Fruit fly (Drosophila melanogaster) whole organism, embryonic: ENCODE measurements around the gene Mlp84B.

Experiments used
- B-H2 ChIP-seq: fragments of 200-800 bp; sonication (Bioruptor generic); optimal IDR thresholded peaks from 2 replicates; lab custom pipeline; 2018; ENCODE audit warnings: missing biosample characterization, mild to moderate bottlenecking, missing genetic modification characterization
- CG10431 ChIP-seq: fragments of 200-800 bp; sonication (Bioruptor generic); optimal IDR thresholded peaks from 3 replicates; lab custom pipeline; 2018; ENCODE audit warnings: missing biosample characterization, mild to moderate bottlenecking, missing genetic modification characterization
- CG10565 ChIP-seq: fragments of 200-800 bp; sonication (Bioruptor generic); optimal IDR thresholded peaks from 3 replicates; lab custom pipeline; 2016; ENCODE audit warnings: missing biosample characterization, mild to moderate bottlenecking, missing genetic modification characterization
- CG12219 ChIP-seq: fragments of 200-800 bp; sonication (Bioruptor generic); optimal IDR thresholded peaks from 3 replicates; lab custom pipeline; 2018; ENCODE audit warnings: missing biosample characterization, mild to moderate bottlenecking, missing genetic modification characterization
- CG12236 ChIP-seq: fragments of 200-800 bp; sonication (Bioruptor generic); optimal IDR thresholded peaks from 2 replicates; lab custom pipeline; 2016; ENCODE audit warnings: missing biosample characterization, missing genetic modification characterization
- CG1233 ChIP-seq: fragments of 200-800 bp; sonication (Bioruptor generic); optimal IDR thresholded peaks from 4 replicates; lab custom pipeline; 2018; ENCODE audit warnings: missing biosample characterization, mild to moderate bottlenecking, missing genetic modification characterization
- CG14050 ChIP-seq: fragments of 200-800 bp; sonication (Bioruptor generic); IDR thresholded peaks from 3 replicates; pipeline ENCODE4 v1.3.6; 2022; ENCODE audit warnings: missing biosample characterization, missing genetic modification characterization
- CG14965 ChIP-seq: fragments of 200-800 bp; sonication (Bioruptor generic); optimal IDR thresholded peaks from 2 replicates; lab custom pipeline; 2016; ENCODE audit warnings: missing biosample characterization, missing genetic modification characterization, borderline replicate concordance
- CG16779 ChIP-seq: fragments of 200-800 bp; sonication (Bioruptor generic); IDR thresholded peaks from 2 replicates; pipeline ENCODE4 v1.3.6; 2022; ENCODE audit warnings: missing biosample characterization, missing genetic modification characterization
- CG16815 ChIP-seq: fragments of 200-800 bp; sonication (Bioruptor generic); optimal IDR thresholded peaks from 3 replicates; lab custom pipeline; 2017; ENCODE audit warnings: missing biosample characterization, mild to moderate bottlenecking, missing genetic modification characterization
- CG3163 ChIP-seq: fragments of 200-800 bp; sonication (Bioruptor generic); optimal IDR thresholded peaks from 3 replicates; lab custom pipeline; 2016; ENCODE audit warnings: missing biosample characterization, missing genetic modification characterization
- CG4328 ChIP-seq: fragments of 200-800 bp; sonication (Bioruptor generic); optimal IDR thresholded peaks from 3 replicates; lab custom pipeline; 2017; ENCODE audit warnings: missing biosample characterization, missing genetic modification reagents, missing genetic modification characterization
- CG4617 ChIP-seq: fragments of 200-800 bp; sonication (Bioruptor generic); optimal IDR thresholded peaks from 3 replicates; lab custom pipeline; 2016; ENCODE audit warnings: missing biosample characterization, missing genetic modification characterization, borderline replicate concordance
- CG4820 ChIP-seq: fragments of 200-800 bp; sonication (Bioruptor generic); optimal IDR thresholded peaks from 3 replicates; lab custom pipeline; 2016; ENCODE audit warnings: missing biosample characterization, missing genetic modification characterization
- CG7786 ChIP-seq: fragments of 200-800 bp; sonication (Bioruptor generic); optimal IDR thresholded peaks from 2 replicates; lab custom pipeline; 2016; ENCODE audit warnings: missing biosample characterization, missing genetic modification characterization
- CG9727 ChIP-seq: fragments of 200-800 bp; sonication (Bioruptor generic); optimal IDR thresholded peaks from 3 replicates; lab custom pipeline; 2017; ENCODE audit warnings: missing biosample characterization, mild to moderate bottlenecking, missing genetic modification characterization
- CG9876 ChIP-seq: fragments of 200-800 bp; sonication (Bioruptor generic); optimal IDR thresholded peaks from 2 replicates; lab custom pipeline; 2016; ENCODE audit warnings: missing biosample characterization, missing genetic modification characterization
- Chrac-16 ChIP-seq: fragments of 200-800 bp; sonication (Bioruptor generic); optimal IDR thresholded peaks from 3 replicates; lab custom pipeline; 2016; ENCODE audit warnings: missing biosample characterization, missing genetic modification characterization
- Dad ChIP-seq: fragments of 200-800 bp; sonication (Bioruptor generic); optimal IDR thresholded peaks from 3 replicates; lab custom pipeline; 2016; ENCODE audit warnings: missing biosample characterization, missing genetic modification characterization
- Doc3 ChIP-seq: fragments of 200-800 bp; sonication (Bioruptor generic); IDR thresholded peaks from 3 replicates; pipeline ENCODE4 v1.3.6; 2022; ENCODE audit warnings: missing biosample characterization, missing genetic modification characterization; ENCODE audit not compliant: partially characterized antibody
- HLHmδ ChIP-seq: fragments of 200-800 bp; sonication (Bioruptor generic); optimal IDR thresholded peaks from 2 replicates; lab custom pipeline; 2018; ENCODE audit warnings: missing biosample characterization, mild to moderate bottlenecking, missing genetic modification characterization, moderate library complexity
- HmgZ ChIP-seq: fragments of 200-800 bp; sonication (Bioruptor generic); optimal IDR thresholded peaks from 2 replicates; lab custom pipeline; 2018; ENCODE audit warnings: missing biosample characterization, mild to moderate bottlenecking, missing genetic modification characterization
- Lim3 ChIP-seq: fragments of 200-800 bp; sonication (Bioruptor generic); IDR thresholded peaks from 2 replicates; pipeline ENCODE4 v1.3.6; 2022; ENCODE audit warnings: missing biosample characterization, missing genetic modification characterization
- Max ChIP-seq: fragments of 200-800 bp; sonication (Bioruptor generic); optimal IDR thresholded peaks from 2 replicates; lab custom pipeline; 2016; ENCODE audit warnings: missing biosample characterization, mild to moderate bottlenecking, missing genetic modification characterization
- Mrtf ChIP-seq: fragments of 200-800 bp; sonication (Bioruptor generic); IDR thresholded peaks from 3 replicates; pipeline ENCODE4 v1.3.6; 2022; ENCODE audit warnings: missing biosample characterization, missing genetic modification characterization
- Neu2 ChIP-seq: fragments of 200-800 bp; sonication (Bioruptor generic); optimal IDR thresholded peaks from 3 replicates; lab custom pipeline; 2016; ENCODE audit warnings: missing biosample characterization, missing genetic modification characterization, borderline replicate concordance
- Oaz ChIP-seq: fragments of 200-800 bp; sonication (Bioruptor generic); IDR thresholded peaks from 2 replicates; pipeline ENCODE4 v1.3.6; 2022; ENCODE audit warnings: missing biosample characterization, missing genetic modification characterization
- Oli ChIP-seq: fragments of 200-800 bp; sonication (Bioruptor generic); optimal IDR thresholded peaks from 2 replicates; lab custom pipeline; 2018; ENCODE audit warnings: missing biosample characterization, mild to moderate bottlenecking, missing genetic modification characterization, moderate library complexity
- Pdp1 ChIP-seq, 2 experiments: fragments of 200-800 bp; sonication (Bioruptor generic); optimal IDR thresholded peaks; 3 replicates each; lab custom pipeline; 2016; ENCODE audit warnings: missing biosample characterization in 2 of 2, missing genetic modification characterization in 2 of 2, mild to moderate bottlenecking in 1 of 2, moderate library complexity in 1 of 2
- ac ChIP-seq: fragments of 200-800 bp; sonication (Bioruptor generic); optimal IDR thresholded peaks from 3 replicates; lab custom pipeline; 2017; ENCODE audit warnings: missing biosample characterization, mild to moderate bottlenecking, missing genetic modification characterization
- ap ChIP-seq: fragments of 200-800 bp; sonication (Bioruptor generic); IDR thresholded peaks from 2 replicates; pipeline ENCODE4 v1.3.6; 2022; ENCODE audit warnings: missing biosample characterization, missing genetic modification characterization
- ara ChIP-seq: fragments of 200-800 bp; sonication (Bioruptor generic); IDR thresholded peaks from 2 replicates; pipeline ENCODE4 v1.3.6; 2022; ENCODE audit warnings: missing biosample characterization, missing genetic modification characterization
- br ChIP-seq: fragments of >200 bp; optimal IDR thresholded peaks from 2 replicates; lab custom pipeline; 2017
- chinmo ChIP-seq: fragments of 200-800 bp; sonication (Bioruptor generic); IDR thresholded peaks from 4 replicates; pipeline ENCODE4 v1.3.6; 2022; ENCODE audit warnings: missing biosample characterization, missing genetic modification characterization; ENCODE audit not compliant: partially characterized antibody
- corto ChIP-seq: fragments of 200-800 bp; sonication (Bioruptor generic); optimal IDR thresholded peaks from 2 replicates; lab custom pipeline; 2016; ENCODE audit warnings: missing biosample characterization, mild to moderate bottlenecking, missing genetic modification characterization, moderate library complexity
- crp ChIP-seq, 2 experiments: fragments of 200-800 bp; sonication (Bioruptor generic); optimal IDR thresholded peaks; 2 replicates in 1 of 2; 3 replicates in 1 of 2; lab custom pipeline; 2017; ENCODE audit warnings: missing biosample characterization in 2 of 2, missing genetic modification characterization in 2 of 2, mild to moderate bottlenecking in 1 of 2, moderate library complexity in 1 of 2
- insv ChIP-seq, 2 experiments: fragments of 200-800 bp; sonication (Bioruptor generic); optimal IDR thresholded peaks; 3 replicates each; lab custom pipeline; 2016 to 2018; ENCODE audit warnings: missing biosample characterization in 2 of 2, missing genetic modification characterization in 2 of 2
- kay ChIP-seq: fragments of 200-800 bp; sonication (Bioruptor generic); optimal IDR thresholded peaks from 2 replicates; lab custom pipeline; 2016; ENCODE audit warnings: missing biosample characterization, missing genetic modification characterization
- ken ChIP-seq: fragments of 200-800 bp; sonication (Bioruptor generic); IDR thresholded peaks from 3 replicates; pipeline ENCODE4 v1.3.6; 2022; ENCODE audit warnings: missing biosample characterization, missing genetic modification characterization
- lab ChIP-seq: fragments of 200-800 bp; sonication (Bioruptor generic); optimal IDR thresholded peaks from 3 replicates; lab custom pipeline; 2017; ENCODE audit warnings: missing biosample characterization, missing genetic modification characterization, mild to moderate bottlenecking, moderate library complexity, missing genetic modification reagents
- nau ChIP-seq: fragments of 200-800 bp; sonication (Bioruptor generic); optimal IDR thresholded peaks from 3 replicates; lab custom pipeline; 2017; ENCODE audit warnings: missing biosample characterization, mild to moderate bottlenecking, missing genetic modification characterization, missing genetic modification reagents
- nom ChIP-seq: fragments of 200-800 bp; sonication (Bioruptor generic); optimal IDR thresholded peaks from 2 replicates; lab custom pipeline; 2017; ENCODE audit warnings: missing biosample characterization, missing genetic modification characterization, mild to moderate bottlenecking, moderate library complexity, missing genetic modification reagents
- psq ChIP-seq: fragments of 200-800 bp; sonication (Bioruptor generic); optimal IDR thresholded peaks from 2 replicates; lab custom pipeline; 2017; ENCODE audit warnings: missing biosample characterization, missing genetic modification characterization
- row ChIP-seq: fragments of 200-800 bp; sonication (Bioruptor generic); IDR thresholded peaks from 3 replicates; pipeline ENCODE4 v1.3.6; 2022; ENCODE audit warnings: missing biosample characterization, missing genetic modification characterization
- sens-2 ChIP-seq: fragments of 200-800 bp; sonication (Bioruptor generic); IDR thresholded peaks from 2 replicates; pipeline ENCODE4 v1.3.6; 2022; ENCODE audit warnings: missing biosample characterization, missing genetic modification characterization
- sqz ChIP-seq: fragments of 200-800 bp; sonication (Bioruptor generic); optimal IDR thresholded peaks from 3 replicates; lab custom pipeline; 2018; ENCODE audit warnings: missing biosample characterization, mild to moderate bottlenecking, missing genetic modification characterization
- trh ChIP-seq: fragments of 200-800 bp; sonication (Bioruptor generic); optimal IDR thresholded peaks from 2 replicates; lab custom pipeline; 2016; ENCODE audit warnings: missing biosample characterization, missing genetic modification characterization
- vnd ChIP-seq: fragments of 200-800 bp; sonication (Bioruptor generic); IDR thresholded peaks from 3 replicates; pipeline ENCODE4 v1.3.6; 2022; ENCODE audit warnings: missing biosample characterization, missing genetic modification characterization; ENCODE audit not compliant: partially characterized antibody
- zf30C ChIP-seq: fragments of 200-800 bp; sonication (Bioruptor generic); optimal IDR thresholded peaks from 3 replicates; lab custom pipeline; 2018; ENCODE audit warnings: missing biosample characterization, mild to moderate bottlenecking, missing genetic modification characterization
- zfh1 ChIP-seq: fragments of 200-800 bp; sonication (Bioruptor generic); IDR thresholded peaks from 3 replicates; pipeline ENCODE4 v1.3.6; 2022; ENCODE audit warnings: missing biosample characterization, missing genetic modification characterization

Gene Mlp84B

dm6 chr3R:7067092-7067491 lies 50.4 kb downstream of the Mlp84B start, which contains the start of the genes CG1105 and CG1965 (continued):
- TF ChIP-seq corto (GFP tag; lab: Kevin White, UChicago) (no peak), Oaz (peak; percentile 91), zfh1 (GFP tag; lab: Robert Waterston, UW) (peak; percentile 95), Chrac-16 (GFP tag; lab: Kevin White, UChicago) (peak; percentile 97), nau (GFP tag; lab: Kevin White, UChicago) (peak; percentile 72), CG10565 (peak; percentile 54), HmgZ (tag; lab: Kevin White, UChicago) (peak; percentile 96), vnd (GFP tag; lab: Robert Waterston, UW) (peak; percentile 98), ap (GFP tag; lab: Robert Waterston, UW) (peak; percentile 86), CG14050 (GFP tag; lab: Robert Waterston, UW) (peak; percentile 85), row (peak; percentile 97), HLHmδ (GFP tag; lab: Kevin White, UChicago) (no peak), ac (GFP tag; lab: Kevin White, UChicago) (peak; percentile 65), CG14965 (no peak), CG9727 (peak; percentile 94), CG16779 (peak; percentile 72), CG12219 (peak; percentile 70), CG12236 (GFP tag; lab: Kevin White, UChicago) (peak; percentile 84), br (lab: Kevin White, UChicago) (no peak), Doc3 (GFP tag; lab: Robert Waterston, UW) (peak; percentile 100), crp (GFP tag; optimal IDR thresholded peaks at IDR 0.05; lab: Kevin White, UChicago) (peak in 1 of 2 experiments; percentile 59), Oli (tag; lab: Kevin White, UChicago) (peak; percentile 80), Lim3 (GFP tag; lab: Robert Waterston, UW) (peak; percentile 40; the same call in 1 of the 2 replicates), trh (GFP tag; lab: Kevin White, UChicago) (peak; percentile 91), CG1233 (peak; percentile 85), nom (peak; percentile 33), insv (GFP tag; optimal IDR thresholded peaks at IDR 0.05; lab: Kevin White, UChicago) (peak in 1 of 2 experiments; percentile 57), CG4328 (peak; percentile 74), kay (GFP tag; lab: Kevin White, UChicago) (peak; percentile 90), CG4617 (peak; percentile 97), sqz (GFP tag; lab: Kevin White, UChicago) (no peak), chinmo (GFP tag; lab: Robert Waterston, UW) (peak; percentile 91; the same call in 2 of the 4 replicates), sens-2 (peak; percentile 79), CG3163 (peak; percentile 76), Max (GFP tag; lab: Kevin White, UChicago) (peak; percentile 92), Dad (peak; percentile 92), Pdp1 (GFP tag; optimal IDR thresholded peaks at IDR 0.05; lab: Kevin White, UChicago) (peak; percentile 91 to 95), CG7786 (GFP tag; lab: Kevin White, UChicago) (peak; percentile 94), zf30C (GFP tag; lab: Kevin White, UChicago) (no peak), lab (peak; percentile 92), Neu2 (peak; percentile 76), psq (GFP tag; lab: Kevin White, UChicago) (peak; percentile 78), B-H2 (peak; percentile 90), ara (GFP tag; lab: Robert Waterston, UW) (peak; percentile 90), CG10431 (GFP tag; lab: Kevin White, UChicago) (peak; percentile 61), Mrtf (GFP tag; lab: Robert Waterston, UW) (peak; percentile 89), CG9876 (peak; percentile 92), ken (GFP tag; lab: Robert Waterston, UW) (peak; percentile 92), CG16815 (peak; percentile 91), CG4820 (GFP tag; lab: Kevin White, UChicago) (peak; percentile 92)
